Worm (Caenorhabditis elegans) whole organism, dauer: Measurements from ENCODE around the gene R12A1.3.

Experiments used
- unc-62 ChIP-seq: sonication (generic microtip); optimal IDR thresholded peaks from 2 replicates; lab custom pipeline; 2017; ENCODE audit warnings: missing biosample characterization, missing genetic modification reagents, missing genetic modification characterization

Gene R12A1.3

DNA sequence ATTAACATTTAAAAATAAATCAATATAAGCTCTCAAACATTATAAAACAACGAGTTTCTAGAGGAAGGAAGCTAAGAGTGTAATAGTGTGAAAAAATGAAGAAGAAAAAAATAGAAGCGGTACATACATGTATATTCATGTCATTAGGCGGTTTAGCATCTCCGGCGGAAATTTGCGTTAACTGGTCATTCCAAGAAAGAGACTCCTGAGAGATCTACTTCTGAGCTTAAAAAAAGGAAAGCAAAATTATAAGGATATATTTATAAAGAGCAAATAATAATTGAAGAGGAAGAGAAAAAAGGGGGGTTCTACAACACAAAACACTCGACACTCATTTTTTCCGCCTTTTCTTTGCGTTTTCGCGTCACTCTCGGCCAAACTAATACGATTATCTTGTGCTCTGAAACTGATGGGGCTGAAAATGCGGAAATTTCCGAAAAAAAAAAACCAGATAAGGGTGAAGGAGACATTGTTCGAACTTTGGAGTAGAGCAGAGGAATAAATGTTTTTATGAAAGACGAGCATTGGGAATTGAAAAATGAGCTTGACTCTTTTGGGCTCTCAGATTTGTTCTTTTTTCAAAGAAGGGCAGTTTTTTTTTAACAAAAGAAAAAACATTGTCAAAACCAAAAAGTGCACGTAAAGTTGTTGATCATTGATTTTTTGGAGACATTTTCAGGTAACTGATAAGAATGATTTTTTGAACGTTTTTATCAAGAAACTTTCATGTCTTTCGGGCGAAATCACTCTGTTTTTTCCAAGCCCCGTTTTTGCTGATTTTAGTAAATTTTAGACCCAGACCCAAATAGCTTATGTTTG, 10.8 kb downstream of the R12A1.3 start:
- no peak for TF ChIP-seq unc-62

DNA sequence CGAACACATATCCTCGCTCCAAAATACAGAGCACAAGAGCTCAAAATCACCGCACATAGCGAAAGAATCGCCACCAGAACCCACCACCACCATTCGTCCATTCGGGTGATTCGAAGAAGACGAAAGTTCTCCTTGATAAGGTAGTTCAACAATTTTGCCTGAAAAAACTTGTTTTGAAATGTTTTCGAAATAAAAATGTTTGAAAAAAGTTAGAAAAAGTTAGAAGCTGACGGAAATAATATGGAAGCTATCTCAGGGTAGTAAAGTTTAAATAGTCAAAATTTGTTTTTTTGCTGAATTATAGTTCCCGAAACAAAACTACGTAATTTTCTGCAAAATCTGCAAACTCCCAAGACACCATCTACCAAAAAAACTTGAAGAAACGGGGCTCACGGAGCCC, 14.1 kb downstream of the R12A1.3 start, which contains the start of gene snt-5:
Gene snt-5 (minus strand): TSS at position 101 of the 400 bp plus-strand sequence.
- TF ChIP-seq unc-62: no peak

DNA sequence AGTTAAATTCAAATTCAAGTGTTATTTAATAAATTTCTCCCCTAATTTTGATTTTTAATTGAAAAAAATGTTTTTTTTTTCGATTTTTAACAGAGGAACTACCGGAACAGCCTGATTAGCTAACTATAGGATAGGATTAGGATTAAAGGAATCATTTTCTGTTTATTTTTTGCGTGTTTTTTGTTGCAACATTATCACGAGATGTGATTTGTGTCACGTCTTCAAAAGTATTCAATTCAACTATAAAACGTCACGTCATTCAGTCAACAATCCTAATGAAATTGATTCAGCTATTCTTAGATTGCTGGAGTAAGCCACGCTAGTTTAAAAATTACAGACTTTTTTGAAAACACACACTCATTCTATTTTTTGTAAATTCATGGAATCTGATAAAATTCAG, 14.9 kb downstream of the R12A1.3 start:
- TF ChIP-seq unc-62: no peak

DNA sequence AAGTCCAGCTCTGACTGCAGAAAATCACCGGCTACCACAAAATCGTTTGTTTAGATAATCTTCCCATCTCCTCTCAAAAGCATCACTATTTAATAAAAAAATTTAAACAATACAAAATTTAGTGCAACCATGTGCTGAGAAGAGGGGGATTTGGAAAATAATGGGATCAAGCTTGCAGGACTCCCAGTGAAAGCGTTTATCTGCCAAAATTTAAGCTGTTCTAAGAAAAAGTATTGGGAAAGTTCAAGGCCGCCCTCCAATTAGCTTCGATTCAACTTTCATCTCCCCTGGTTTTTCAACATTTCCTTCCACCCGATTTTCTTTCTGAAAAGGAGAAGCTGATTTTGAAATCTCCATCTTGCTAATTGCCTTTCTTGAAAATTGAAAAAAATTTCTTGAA, 17.5 kb downstream of the R12A1.3 start:
- TF ChIP-seq unc-62: no peak

DNA sequence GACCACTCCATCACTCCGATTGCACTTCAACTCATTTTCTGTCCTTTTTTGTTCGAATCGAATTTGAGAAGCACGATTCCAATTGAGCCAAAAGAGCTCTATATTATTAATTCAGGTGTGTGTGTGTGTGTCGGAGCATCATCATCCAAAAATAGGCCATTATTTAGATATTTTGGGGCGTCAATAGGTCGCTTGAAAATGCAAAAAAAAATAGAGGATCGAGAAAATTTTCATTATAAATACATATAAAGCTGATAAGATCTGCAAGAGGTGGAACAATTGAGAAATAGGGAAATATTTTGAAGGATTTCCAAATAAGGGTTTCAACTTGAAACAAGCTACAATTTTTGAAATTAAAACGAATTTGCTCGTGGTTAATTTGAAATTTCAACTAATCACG, 32.7 kb downstream of the R12A1.3 start, which contains the start of gene Y75B7AR.1:
Gene Y75B7AR.1 (minus strand): TSS at position 101 of the 400 bp plus-strand sequence.
- TF ChIP-seq unc-62: no peak

DNA sequence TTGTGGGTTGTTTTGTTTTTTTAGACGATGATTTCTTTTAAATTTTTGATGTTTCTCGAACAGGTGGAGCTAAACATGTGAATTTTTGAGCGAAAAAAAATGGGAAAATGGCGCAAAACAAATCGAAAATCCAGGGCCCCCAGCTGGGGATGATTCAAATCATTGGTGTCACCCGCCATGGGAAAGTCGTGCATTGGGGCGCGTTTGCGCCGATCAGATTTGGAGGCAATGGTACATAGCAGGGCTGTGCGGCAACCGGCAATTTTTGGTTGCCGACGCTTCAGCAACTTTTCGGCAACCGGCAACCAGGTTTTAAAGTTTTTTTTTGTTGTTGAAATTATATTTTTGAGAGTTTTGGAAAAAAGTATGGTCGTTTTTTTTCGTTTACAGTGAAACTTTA, 35.2 kb downstream of the R12A1.3 start:
- no peak for TF ChIP-seq unc-62

DNA sequence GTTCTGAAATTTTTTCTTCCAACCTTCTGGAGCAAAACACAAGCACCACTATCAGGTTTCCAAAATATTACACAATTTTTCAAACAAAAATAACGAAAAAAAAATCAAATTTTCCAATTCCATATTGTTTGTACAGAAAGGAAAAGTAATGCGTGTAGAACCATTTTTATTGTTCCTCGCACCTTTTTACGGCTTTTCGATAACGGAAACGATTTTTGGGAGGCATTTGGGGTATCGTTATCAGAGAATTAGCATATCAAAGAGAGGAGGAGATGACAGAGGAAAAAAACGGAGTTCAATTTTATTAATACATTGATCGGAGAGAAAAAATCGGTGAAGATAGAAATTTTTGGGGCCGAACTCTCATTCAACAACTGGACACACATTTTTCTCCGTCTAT, 35.8 kb downstream of the R12A1.3 start:
- no peak for TF ChIP-seq unc-62

DNA sequence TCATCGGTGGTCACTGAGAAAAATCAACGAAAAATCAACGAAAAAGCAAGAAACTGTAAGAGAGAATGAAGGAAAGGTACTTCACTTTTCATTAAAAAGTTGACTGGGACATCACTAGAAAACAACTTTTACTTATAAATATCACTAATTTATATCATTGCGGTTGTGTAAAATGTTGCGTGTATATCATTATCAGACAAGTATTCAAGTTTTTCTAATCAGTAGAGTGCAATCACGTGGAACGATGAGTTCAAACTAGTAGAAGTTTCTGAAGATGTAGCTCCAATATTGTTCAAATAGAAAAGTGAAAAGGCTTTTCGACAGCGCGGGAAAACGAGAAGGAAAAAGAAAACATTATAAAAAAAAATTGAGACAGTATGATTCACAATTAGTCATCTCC, 37.3 kb downstream of the R12A1.3 start:
- no peak for TF ChIP-seq unc-62

DNA sequence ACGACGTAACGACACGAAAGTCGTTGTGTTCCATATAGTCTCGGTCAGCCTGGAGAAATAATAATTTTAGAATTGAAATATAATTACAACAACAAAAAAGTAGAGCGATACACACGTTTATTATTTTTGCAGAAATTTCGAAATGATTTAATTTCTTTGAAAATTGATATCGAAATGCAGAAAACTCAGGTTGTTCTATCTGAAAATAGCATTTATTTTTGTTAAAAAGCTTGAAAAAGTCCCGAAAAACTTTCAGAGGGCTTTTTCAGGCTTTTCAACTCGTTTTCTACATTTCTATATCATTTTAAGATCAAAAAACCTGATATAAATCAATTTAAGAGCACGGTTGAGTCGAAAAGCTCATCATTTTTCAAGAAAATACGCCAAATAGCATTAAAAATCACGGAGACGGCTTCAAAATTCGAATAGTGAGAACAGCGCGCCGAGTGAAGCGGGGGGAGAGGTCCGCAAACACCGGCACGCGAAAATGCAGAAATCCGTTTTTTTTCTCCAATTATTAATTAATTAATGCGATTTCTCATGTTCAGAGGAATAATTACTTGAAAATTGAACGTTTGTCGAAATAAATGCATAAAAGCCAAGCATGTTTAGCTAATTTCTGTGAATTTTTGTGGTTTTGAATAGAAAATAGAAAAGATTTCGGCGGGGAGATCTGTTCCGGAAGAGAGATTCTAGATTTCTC, 42.2 kb downstream of the R12A1.3 start, which contains the start of gene rga-4:
Gene rga-4 (minus strand): TSS at position 51 of the 703 bp plus-strand sequence.
- TF ChIP-seq unc-62: no peak

DNA sequence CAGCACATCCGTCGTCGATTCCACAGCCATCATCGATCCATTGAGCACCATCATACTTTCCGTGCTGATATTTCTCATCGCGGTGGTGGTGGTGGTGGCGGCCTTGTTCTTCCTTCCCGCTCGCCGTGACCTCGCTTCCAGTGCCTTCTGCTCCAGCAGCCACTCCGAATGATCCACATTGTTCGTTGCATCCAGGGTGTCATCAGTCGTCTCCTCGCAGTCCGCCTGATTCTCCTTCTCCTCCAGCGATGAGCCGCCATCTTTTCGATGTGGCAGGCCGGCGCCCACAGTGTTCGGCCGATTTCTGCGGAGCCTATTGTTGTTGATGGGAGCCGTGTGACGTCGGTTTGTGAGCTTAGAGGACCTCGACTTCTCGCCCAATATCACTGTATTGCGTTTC, 47.6 kb downstream of the R12A1.3 start:
- TF ChIP-seq unc-62: no peak

DNA sequence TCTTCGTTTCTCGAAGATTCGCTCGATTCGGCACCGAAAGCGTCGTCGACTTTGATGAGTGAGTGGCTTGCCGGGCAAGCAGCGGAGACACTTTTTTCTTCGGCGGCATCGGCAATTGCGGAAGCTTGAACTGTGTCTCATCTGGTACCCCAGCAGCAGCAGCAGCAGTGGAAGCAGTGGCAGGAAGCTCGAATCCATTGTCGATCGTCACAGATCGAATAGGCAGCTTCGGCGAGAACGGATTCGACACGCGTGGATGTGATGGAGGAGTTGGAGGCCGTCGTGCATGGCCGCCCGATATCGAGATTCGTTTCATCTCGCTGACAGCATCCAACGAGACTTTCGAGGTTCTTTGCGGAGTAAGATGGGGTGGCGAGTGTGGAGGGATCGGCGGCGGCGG, 50.6 kb downstream of the R12A1.3 start:
- no peak for TF ChIP-seq unc-62
